Fruit fly (Drosophila melanogaster) whole organism, prepupa: ENCODE results near the gene Ugt36D1.

Experiments used
- CG10669 ChIP-seq: fragments of 200-800 bp; sonication (Bioruptor generic); optimal IDR thresholded peaks from 3 replicates; lab custom pipeline; 2018; ENCODE audit warnings: missing biosample characterization, mild to moderate bottlenecking, missing genetic modification characterization, moderate library complexity
- CG16779 ChIP-seq: fragments of 200-800 bp; sonication (Bioruptor generic); optimal IDR thresholded peaks from 3 replicates; lab custom pipeline; 2017; ENCODE audit warnings: missing biosample characterization, mild to moderate bottlenecking, missing genetic modification characterization
- Hr4 ChIP-seq: fragments of 200-800 bp; sonication (Bioruptor generic); optimal IDR thresholded peaks from 3 replicates; lab custom pipeline; 2016; ENCODE audit warnings: missing biosample characterization, missing genetic modification characterization
- OdsH ChIP-seq: fragments of 200-800 bp; sonication (Bioruptor generic); optimal IDR thresholded peaks from 3 replicates; lab custom pipeline; 2016; ENCODE audit warnings: missing biosample characterization, missing genetic modification characterization
- Sox102F ChIP-seq: fragments of 200-800 bp; sonication (Bioruptor generic); optimal IDR thresholded peaks from 2 replicates; lab custom pipeline; 2016; ENCODE audit warnings: missing biosample characterization, mild to moderate bottlenecking, missing genetic modification characterization
- dac ChIP-seq: fragments of 200-800 bp; sonication (Bioruptor generic); optimal IDR thresholded peaks from 2 replicates; lab custom pipeline; 2017; ENCODE audit warnings: missing biosample characterization, mild to moderate bottlenecking, missing genetic modification characterization

DNA sequence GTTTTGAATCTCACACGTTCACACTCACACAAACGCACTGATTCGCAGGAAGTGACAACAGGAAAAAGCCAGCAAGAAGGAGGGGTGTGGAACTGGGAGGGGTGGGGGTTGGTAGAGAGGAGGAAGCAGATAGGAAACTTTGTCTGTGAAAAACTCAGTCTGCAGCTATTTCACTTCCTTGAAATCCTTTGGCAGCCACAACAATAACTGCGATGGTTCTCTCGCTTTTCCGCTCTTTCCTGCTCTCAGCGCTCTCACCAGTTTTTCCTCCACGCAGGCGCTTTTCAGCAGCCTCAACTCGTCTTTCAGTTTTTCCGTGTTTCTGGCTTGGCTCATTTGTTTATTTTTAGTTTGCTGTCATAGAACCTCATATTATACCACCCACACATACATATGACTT, 23.5 kb downstream of the Ugt36D1 start:
- TF ChIP-seq CG16779 (tag; lab: Kevin White, UChicago) (no peak), CG10669 (no peak), dac (GFP tag; lab: Kevin White, UChicago) (no peak), Sox102F (no peak), OdsH (GFP tag; lab: Kevin White, UChicago) (no peak), Hr4 (no peak)
